Fruit fly (Drosophila melanogaster): ENCODE results near the gene unc-119.

Gene unc-119

dm6 chrX:7301351-7302328 is 10.5 kb upstream of the unc-119 start:
- TF ChIP-seq dsf (GFP tag; optimal IDR thresholded peaks at IDR 0.05; ENCODE audit: borderline replicate concordance) (no peak), Abd-B (GFP tag; optimal IDR thresholded peaks at IDR 0.05) (no peak), brk (GFP tag; optimal IDR thresholded peaks at IDR 0.05) (no peak), br (GFP tag; optimal IDR thresholded peaks at IDR 0.05) (peak; percentile 59), tai (GFP tag; optimal IDR thresholded peaks at IDR 0.05) (peak; percentile 29), Vsx2 (GFP tag; optimal IDR thresholded peaks at IDR 0.05; ENCODE audit: partially characterized antibody) (peak; percentile 67), Sp1 (GFP tag; optimal IDR thresholded peaks at IDR 0.05) (peak; percentile 83), fru (GFP tag; optimal IDR thresholded peaks at IDR 0.05) (peak; percentile 42), dl (GFP tag; optimal IDR thresholded peaks at IDR 0.05; ENCODE audit: insufficient read depth in 1 of 2, partially characterized antibody in 2 of 2) (no peak), Hr78 (GFP tag; optimal IDR thresholded peaks at IDR 0.05) (no peak), CG9705 (GFP tag; optimal IDR thresholded peaks at IDR 0.05) (peak; percentile 64), Hr83 (GFP tag; optimal IDR thresholded peaks at IDR 0.05; ENCODE audit: poor library complexity, severe bottlenecking) (peak; percentile 22), GATAd (GFP tag; optimal IDR thresholded peaks at IDR 0.05) (peak; percentile 4), rgr (GFP tag; optimal IDR thresholded peaks at IDR 0.05) (peak; percentile 57), pan (optimal IDR thresholded peaks at IDR 0.05) (no peak), psq (GFP tag; optimal IDR thresholded peaks at IDR 0.05) (peak; percentile 95), ey (GFP tag; optimal IDR thresholded peaks at IDR 0.05) (peak; percentile 75), N (GFP tag; optimal IDR thresholded peaks at IDR 0.05) (no peak), Dif (GFP tag; optimal IDR thresholded peaks at IDR 0.05; ENCODE audit: partially characterized antibody) (peak; percentile 46), h (GFP tag; optimal IDR thresholded peaks at IDR 0.05) (peak; percentile 73), jim (GFP tag; optimal IDR thresholded peaks at IDR 0.05) (no peak), Jra (GFP tag; optimal IDR thresholded peaks at IDR 0.05) (no peak), sage (GFP tag; optimal IDR thresholded peaks at IDR 0.05) (peak; percentile 46), foxo (GFP tag; optimal IDR thresholded peaks at IDR 0.05) (peak in 1 of 2 experiments; percentile 71), lola (GFP tag; optimal IDR thresholded peaks at IDR 0.05) (no peak), woc (GFP tag; optimal IDR thresholded peaks at IDR 0.05) (peak; percentile 72), usp (GFP tag; optimal IDR thresholded peaks at IDR 0.05) (no peak), CrebA (GFP tag; optimal IDR thresholded peaks at IDR 0.05; ENCODE audit: borderline replicate concordance) (no peak), dmrt93B (GFP tag; optimal IDR thresholded peaks at IDR 0.05) (peak; percentile 81), CG32264 (GFP tag; optimal IDR thresholded peaks at IDR 0.05) (no peak), Dfd (GFP tag; optimal IDR thresholded peaks at IDR 0.05) (peak; percentile 37), Rel (GFP tag; optimal IDR thresholded peaks at IDR 0.05) (no peak), Rel (tag; optimal IDR thresholded peaks at IDR 0.05) (no peak), Hnf4 (GFP tag; optimal IDR thresholded peaks at IDR 0.05) (peak; percentile 39), OdsH (GFP tag; optimal IDR thresholded peaks at IDR 0.05) (peak; percentile 59), sv (GFP tag; optimal IDR thresholded peaks at IDR 0.05) (peak; percentile 42), HLH106 (tag; optimal IDR thresholded peaks at IDR 0.05) (peak; percentile 66), Mio (GFP tag; optimal IDR thresholded peaks at IDR 0.05) (no peak), Myc (optimal IDR thresholded peaks at IDR 0.05) (no peak)

- TF ChIP-seq dmrt93B (GFP tag; optimal IDR thresholded peaks at IDR 0.05) (no peak), Dif (GFP tag; optimal IDR thresholded peaks at IDR 0.05; ENCODE audit: partially characterized antibody) (peak; percentile 67), GATAd (GFP tag; optimal IDR thresholded peaks at IDR 0.05) (no peak), sv (GFP tag; optimal IDR thresholded peaks at IDR 0.05) (no peak), fru (GFP tag; optimal IDR thresholded peaks at IDR 0.05) (peak; percentile 32), Hnf4 (GFP tag; optimal IDR thresholded peaks at IDR 0.05) (peak; percentile 36), usp (GFP tag; optimal IDR thresholded peaks at IDR 0.05) (no peak), Abd-B (GFP tag; optimal IDR thresholded peaks at IDR 0.05) (no peak), Hr78 (GFP tag; optimal IDR thresholded peaks at IDR 0.05) (no peak), dl (GFP tag; optimal IDR thresholded peaks at IDR 0.05; ENCODE audit: insufficient read depth in 1 of 2, partially characterized antibody in 2 of 2) (peak; percentile 46 to 55), Rel (GFP tag; optimal IDR thresholded peaks at IDR 0.05) (no peak), Rel (tag; optimal IDR thresholded peaks at IDR 0.05) (no peak), Mio (GFP tag; optimal IDR thresholded peaks at IDR 0.05) (no peak), Jra (GFP tag; optimal IDR thresholded peaks at IDR 0.05) (no peak), brk (GFP tag; optimal IDR thresholded peaks at IDR 0.05) (no peak), rgr (GFP tag; optimal IDR thresholded peaks at IDR 0.05) (no peak), CG32264 (GFP tag; optimal IDR thresholded peaks at IDR 0.05) (no peak), jim (GFP tag; optimal IDR thresholded peaks at IDR 0.05) (peak; percentile 80), OdsH (GFP tag; optimal IDR thresholded peaks at IDR 0.05) (no peak), CG9705 (GFP tag; optimal IDR thresholded peaks at IDR 0.05) (no peak), dsf (GFP tag; optimal IDR thresholded peaks at IDR 0.05; ENCODE audit: borderline replicate concordance) (no peak), h (GFP tag; optimal IDR thresholded peaks at IDR 0.05) (peak; percentile 48), HLH106 (tag; optimal IDR thresholded peaks at IDR 0.05) (no peak), Sp1 (GFP tag; optimal IDR thresholded peaks at IDR 0.05) (no peak), woc (GFP tag; optimal IDR thresholded peaks at IDR 0.05) (no peak), psq (GFP tag; optimal IDR thresholded peaks at IDR 0.05) (peak; percentile 88), CrebA (GFP tag; optimal IDR thresholded peaks at IDR 0.05; ENCODE audit: borderline replicate concordance) (peak; percentile 28), foxo (GFP tag; optimal IDR thresholded peaks at IDR 0.05) (no peak), sage (GFP tag; optimal IDR thresholded peaks at IDR 0.05) (no peak), pan (optimal IDR thresholded peaks at IDR 0.05) (no peak), Vsx2 (GFP tag; optimal IDR thresholded peaks at IDR 0.05; ENCODE audit: partially characterized antibody) (no peak), br (GFP tag; optimal IDR thresholded peaks at IDR 0.05) (no peak), Myc (optimal IDR thresholded peaks at IDR 0.05) (no peak), tai (GFP tag; optimal IDR thresholded peaks at IDR 0.05) (no peak), lola (GFP tag; optimal IDR thresholded peaks at IDR 0.05) (no peak), ey (GFP tag; optimal IDR thresholded peaks at IDR 0.05) (no peak), Hr83 (GFP tag; optimal IDR thresholded peaks at IDR 0.05; ENCODE audit: poor library complexity, severe bottlenecking) (peak; percentile 42), N (GFP tag; optimal IDR thresholded peaks at IDR 0.05) (no peak)
Measured at dm6 chrX:7300722-7301350, 9.7 kb upstream of the unc-119 start.

All from whole organism, wandering third instar larva.